Fruit fly (Drosophila melanogaster) whole organism, pupa: ENCODE data around the gene CG17292.

Source experiments
- CG8301 ChIP-seq: fragments of 200-800 bp; sonication (Bioruptor generic); optimal IDR thresholded peaks from 2 replicates; lab custom pipeline; 2018; ENCODE audit warnings: missing biosample characterization, mild to moderate bottlenecking, missing genetic modification characterization
- EcR ChIP-seq: fragments of 200-800 bp; sonication (Bioruptor generic); optimal IDR thresholded peaks from 3 replicates; lab custom pipeline; 2019; ENCODE audit warnings: missing biosample characterization, missing genetic modification characterization, mild to moderate bottlenecking, moderate library complexity, missing genetic modification reagents
- Snoo ChIP-seq: fragments of 200-800 bp; sonication (Bioruptor generic); optimal IDR thresholded peaks from 3 replicates; lab custom pipeline; 2017; ENCODE audit warnings: missing biosample characterization, mild to moderate bottlenecking, missing genetic modification characterization, inconsistent platforms

DNA sequence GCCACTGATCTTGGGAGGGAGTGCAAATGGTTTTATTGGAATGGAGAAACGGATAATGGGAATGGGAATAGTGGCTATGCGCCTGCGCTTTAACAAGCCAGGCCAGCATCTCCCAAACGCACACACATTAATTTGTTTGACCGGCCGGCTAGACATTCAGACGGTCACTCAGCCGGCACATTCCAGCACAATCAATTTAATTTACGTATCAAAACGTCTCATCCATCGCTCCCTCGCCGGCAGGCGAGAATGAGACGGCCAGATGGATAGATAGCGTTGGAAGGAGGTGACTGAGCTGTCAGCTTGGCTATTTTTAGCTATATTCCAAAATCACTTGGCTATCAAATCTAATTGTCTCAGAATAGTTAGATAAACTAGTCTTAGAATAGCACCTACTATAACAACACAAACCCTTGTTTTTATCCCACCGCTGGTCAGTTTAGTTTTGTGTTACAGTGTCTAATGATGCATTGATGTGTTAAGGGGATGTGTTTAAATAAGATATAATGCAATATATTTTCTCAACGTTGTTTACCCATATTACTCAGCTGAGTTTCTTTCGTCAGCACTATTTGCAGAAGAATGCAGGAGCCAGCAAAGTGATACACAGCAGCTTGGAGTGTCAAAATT is 53.3 kb downstream of the CG17292 start:
- TF ChIP-seq Snoo (tag; lab: Kevin White, UChicago) (no peak), CG8301 (tag; lab: Kevin White, UChicago) (no peak), EcR (GFP tag; lab: Kevin White, UChicago) (no peak)
